3 worm cellular contexts compared by ENCODE assay signal in genomic region chrIV:5949964-5950363, ce11.
TF ChIP-seq lines count a peak whose summit lies in the region.

No protein-coding gene starts in this region.

TF ChIP-seq in whole organism, L1 larva, 84 proteins besides CTCF, POLR2A, EP300 and RAD21:
- no peak for TF ChIP-seq sup-37 (GFP tag; optimal IDR thresholded peaks at IDR 0.05; lab: Kevin White, UChicago)
- TF ChIP-seq snpc-4 (tag; optimal IDR thresholded peaks at IDR 0.05; lab: Kevin White, UChicago): peak; percentile 15

TF ChIP-seq in whole organism, L4 larva, 104 proteins besides CTCF, POLR2A, EP300 and RAD21:
- TF ChIP-seq madf-9 (GFP tag; conservative IDR thresholded peaks at IDR 0.05; lab: Robert Waterston, UW) (no peak), ZK546.5 (tag; optimal IDR thresholded peaks at IDR 0.05; lab: Kevin White, UChicago) (no peak), mdl-1 (tag; optimal IDR thresholded peaks at IDR 0.05; lab: Kevin White, UChicago) (no peak), F49E8.2 (tag; optimal IDR thresholded peaks at IDR 0.05; lab: Kevin White, UChicago; ENCODE audit: borderline replicate concordance) (peak; percentile 53), snpc-1.2 (GFP tag; IDR thresholded peaks at IDR 0.05; lab: Robert Waterston, UW) (peak; percentile 35; the same call in 1 of the 2 replicates)

TF ChIP-seq in whole organism, young adult, 124 proteins besides CTCF, POLR2A, EP300 and RAD21:
- peak; percentile 79 for TF ChIP-seq snpc-3.4 (tag; optimal IDR thresholded peaks at IDR 0.05; lab: Kevin White, UChicago)
- peak; percentile 87 for TF ChIP-seq snpc-4 (GFP tag; optimal IDR thresholded peaks at IDR 0.05; lab: Kevin White, UChicago)
- peak; percentile 81 to 98 (median 95) for TF ChIP-seq snpc-4 (tag; optimal IDR thresholded peaks at IDR 0.05; lab: Kevin White, UChicago)
- peak; percentile 36 for TF ChIP-seq tbp1 (GFP tag; optimal IDR thresholded peaks at IDR 0.05; lab: Kevin White, UChicago)
- no peak for TF ChIP-seq F37B4.10 (GFP tag; IDR thresholded peaks at IDR 0.05; lab: Robert Waterston, UW)
- peak; percentile 89 for TF ChIP-seq snpc-1.1 (tag; optimal IDR thresholded peaks at IDR 0.05; lab: Kevin White, UChicago; ENCODE audit: insufficient read depth)
- no peak for TF ChIP-seq dpl-1 (GFP tag; optimal IDR thresholded peaks at IDR 0.05; lab: Kevin White, UChicago)
